Fruit fly (Drosophila melanogaster): ENCODE results near the gene ro.

The ro gene

dm6 chr3R:26862213-26862612, 18.8 kb downstream of the ro start:
- TF ChIP-seq CG1024 (GFP tag; IDR thresholded peaks at IDR 0.05) (no peak), p53 (GFP tag; optimal IDR thresholded peaks at IDR 0.05) (no peak), Nf-YC (tag; optimal IDR thresholded peaks at IDR 0.05) (peak; percentile 46), Opbp (GFP tag; IDR thresholded peaks at IDR 0.05; ENCODE audit: partially characterized antibody) (no peak), CG5180 (GFP tag; optimal IDR thresholded peaks at IDR 0.05) (no peak), kah (GFP tag; optimal IDR thresholded peaks at IDR 0.05) (peak; percentile 72), phol (tag; optimal IDR thresholded peaks at IDR 0.05) (no peak), Myb (GFP tag; optimal IDR thresholded peaks at IDR 0.05) (no peak), bsh (GFP tag; optimal IDR thresholded peaks at IDR 0.05) (no peak), Awh (GFP tag; IDR thresholded peaks at IDR 0.05) (0 out of 2 replicates have a peak, but pooled peaks have one; percentile 30), fu2 (GFP tag; optimal IDR thresholded peaks at IDR 0.05) (no peak), trem (tag; optimal IDR thresholded peaks at IDR 0.05) (no peak), CG15601 (tag; optimal IDR thresholded peaks at IDR 0.05) (no peak), Scr (GFP tag; IDR thresholded peaks at IDR 0.05; ENCODE audit: partially characterized antibody) (no peak), D19B (GFP tag; optimal IDR thresholded peaks at IDR 0.05) (no peak), CG34422 (GFP tag; IDR thresholded peaks at IDR 0.05) (0 out of 3 replicates have a peak, but pooled peaks have one; percentile 16), crp (GFP tag; optimal IDR thresholded peaks at IDR 0.05) (no peak), Chrac-16 (GFP tag; optimal IDR thresholded peaks at IDR 0.05) (no peak), sr (GFP tag; IDR thresholded peaks at IDR 0.05) (peak; percentile 39; the same call in 1 of the 3 replicates), CG17359 (tag; optimal IDR thresholded peaks at IDR 0.05) (no peak), CG33557 (GFP tag; optimal IDR thresholded peaks at IDR 0.05) (no peak), CG11398 (GFP tag; optimal IDR thresholded peaks at IDR 0.05) (no peak), CG5953 (GFP tag; IDR thresholded peaks at IDR 0.05) (peak; percentile 12; the same call in 1 of the 2 replicates), CG8478 (optimal IDR thresholded peaks at IDR 0.05) (no peak), CkIIα-i1 (GFP tag; IDR thresholded peaks at IDR 0.05) (no peak), CG8290 (GFP tag; optimal IDR thresholded peaks at IDR 0.05) (no peak), CG8290 (tag; optimal IDR thresholded peaks at IDR 0.05) (no peak), cad (GFP tag; optimal IDR thresholded peaks at IDR 0.05) (no peak), CG6272 (GFP tag; IDR thresholded peaks at IDR 0.05) (no peak), twi (tag; optimal IDR thresholded peaks at IDR 0.05) (no peak), lola (GFP tag; optimal IDR thresholded peaks at IDR 0.05) (no peak), Med (GFP tag) (peak; percentile 6), scrt (GFP tag; optimal IDR thresholded peaks at IDR 0.05) (peak; percentile 76)

dm6 chr3R:26859228-26859627, 21.7 kb downstream of the ro start:
- TF ChIP-seq CG10565 (GFP tag; optimal IDR thresholded peaks at IDR 0.05) (no peak), sd (tag; optimal IDR thresholded peaks at IDR 0.05) (no peak), Oaz (GFP tag; IDR thresholded peaks at IDR 0.05) (0 out of 2 replicates have a peak, but pooled peaks have one; percentile 23), fu2 (GFP tag; optimal IDR thresholded peaks at IDR 0.05) (no peak), chn (GFP tag; optimal IDR thresholded peaks at IDR 0.05) (no peak), corto (GFP tag; optimal IDR thresholded peaks at IDR 0.05) (no peak), NFAT (GFP tag; IDR thresholded peaks at IDR 0.05) (no peak), sim (GFP tag; IDR thresholded peaks at IDR 0.05) (no peak), CG8478 (optimal IDR thresholded peaks at IDR 0.05) (no peak), Dll (GFP tag; IDR thresholded peaks at IDR 0.05; ENCODE audit: partially characterized antibody) (no peak), CG13624 (GFP tag; optimal IDR thresholded peaks at IDR 0.05) (no peak), jing (GFP tag; optimal IDR thresholded peaks at IDR 0.05) (no peak), CG1832 (GFP tag; optimal IDR thresholded peaks at IDR 0.05) (no peak), CG12071 (GFP tag; optimal IDR thresholded peaks at IDR 0.05) (no peak), CrebB (tag; optimal IDR thresholded peaks at IDR 0.05) (no peak), Drgx (GFP tag; IDR thresholded peaks at IDR 0.05) (peak; percentile 54; the same call in 1 of the 2 replicates), CG14667 (GFP tag; IDR thresholded peaks at IDR 0.05) (peak; percentile 27; the same call in 1 of the 2 replicates), Sry-δ (GFP tag; optimal IDR thresholded peaks at IDR 0.05) (no peak), Ssrp (tag; optimal IDR thresholded peaks at IDR 0.05) (no peak), zfh2 (GFP tag; optimal IDR thresholded peaks at IDR 0.05) (no peak), CG2129 (GFP tag; IDR thresholded peaks at IDR 0.05; ENCODE audit: partially characterized antibody) (no peak)

Measured in whole organism, embryonic.